Fruit fly (Drosophila melanogaster): ENCODE results near the gene eIF2beta.

The eIF2beta gene

dm6 chr3L:12482917-12483316 is 43.6 kb downstream of the eIF2beta start (continued):
- TF ChIP-seq ranshi (GFP tag; IDR thresholded peaks at IDR 0.05), result peak; percentile 58
- peak; percentile 32 for TF ChIP-seq pnt (GFP tag; optimal IDR thresholded peaks at IDR 0.05)
- TF ChIP-seq vfl (GFP tag; optimal IDR thresholded peaks at IDR 0.05), result no peak
- TF ChIP-seq CG5245 (GFP tag; optimal IDR thresholded peaks at IDR 0.05), result peak; percentile 36
- TF ChIP-seq mam (GFP tag; optimal IDR thresholded peaks at IDR 0.05), result peak; percentile 45
- TF ChIP-seq Gsc (GFP tag; IDR thresholded peaks at IDR 0.05), result no peak
- peak; percentile 68 for TF ChIP-seq CG6254 (GFP tag; optimal IDR thresholded peaks at IDR 0.05)
- peak; percentile 42 to 57 for TF ChIP-seq Pdp1 (GFP tag; optimal IDR thresholded peaks at IDR 0.05)
- peak; percentile 51 for TF ChIP-seq tin (GFP tag; optimal IDR thresholded peaks at IDR 0.05)
- peak; percentile 86 for TF ChIP-seq gem (tag; optimal IDR thresholded peaks at IDR 0.05)
- peak; percentile 57 for TF ChIP-seq CG10366 (GFP tag; IDR thresholded peaks at IDR 0.05)
- TF ChIP-seq CG1529 (GFP tag; optimal IDR thresholded peaks at IDR 0.05), result peak; percentile 71
- peak; percentile 59 for TF ChIP-seq al (GFP tag; IDR thresholded peaks at IDR 0.05)
- TF ChIP-seq croc (GFP tag; conservative IDR thresholded peaks at IDR 0.05), result peak; percentile 46; the same call in 2 of the 3 replicates
- TF ChIP-seq CG13424 (tag; optimal IDR thresholded peaks at IDR 0.05), result peak; percentile 82
- peak; percentile 77 for TF ChIP-seq D19A (tag; optimal IDR thresholded peaks at IDR 0.05)
- peak; percentile 39 for TF ChIP-seq CG33213 (GFP tag; optimal IDR thresholded peaks at IDR 0.05)
- TF ChIP-seq bbx (GFP tag; IDR thresholded peaks at IDR 0.05; ENCODE audit: partially characterized antibody), result no peak
- no peak for TF ChIP-seq cg (GFP tag; optimal IDR thresholded peaks at IDR 0.05)
- TF ChIP-seq HmgZ (tag; optimal IDR thresholded peaks at IDR 0.05), result peak; percentile 24
- TF ChIP-seq MTF-1 (GFP tag; optimal IDR thresholded peaks at IDR 0.05; ENCODE audit: borderline replicate concordance), result no peak
- peak; percentile 71 for TF ChIP-seq CG14014 (GFP tag; IDR thresholded peaks at IDR 0.05)
- TF ChIP-seq Taf1 (GFP tag; IDR thresholded peaks at IDR 0.05), result no peak
- TF ChIP-seq Dad (GFP tag; optimal IDR thresholded peaks at IDR 0.05), result peak; percentile 50
- TF ChIP-seq CG9876 (GFP tag; optimal IDR thresholded peaks at IDR 0.05), result no peak
- peak; percentile 57; the same call in 1 of the 3 replicates for TF ChIP-seq Dbx (GFP tag; IDR thresholded peaks at IDR 0.05)
- TF ChIP-seq unpg (GFP tag; optimal IDR thresholded peaks at IDR 0.05), result peak; percentile 69
- peak; percentile 16 for TF ChIP-seq D19B (GFP tag; optimal IDR thresholded peaks at IDR 0.05)
- peak; percentile 50 for TF ChIP-seq HLH3B (GFP tag; IDR thresholded peaks at IDR 0.05)
- TF ChIP-seq CG16863 (GFP tag; optimal IDR thresholded peaks at IDR 0.05), result peak; percentile 60
- no peak for TF ChIP-seq CG31365 (tag; optimal IDR thresholded peaks at IDR 0.05)
- TF ChIP-seq CG32532 (GFP tag; IDR thresholded peaks at IDR 0.05), result peak; percentile 59; the same call in 1 of the 2 replicates
- TF ChIP-seq CG15514 (GFP tag; optimal IDR thresholded peaks at IDR 0.05), result peak; percentile 43
- peak; percentile 26 for TF ChIP-seq fu2 (GFP tag; optimal IDR thresholded peaks at IDR 0.05)
- TF ChIP-seq dmrt11E (tag; optimal IDR thresholded peaks at IDR 0.05), result peak; percentile 54
- TF ChIP-seq Camta (GFP tag; optimal IDR thresholded peaks at IDR 0.05), result peak; percentile 68
- no peak for TF ChIP-seq mld (GFP tag; IDR thresholded peaks at IDR 0.05; ENCODE audit: partially characterized antibody)
- peak; percentile 54 for TF ChIP-seq run (tag; optimal IDR thresholded peaks at IDR 0.05)
- TF ChIP-seq CG9817 (tag; optimal IDR thresholded peaks at IDR 0.05), result peak; percentile 43
- peak; percentile 14 for TF ChIP-seq CG30431 (GFP tag; optimal IDR thresholded peaks at IDR 0.05)
- peak; percentile 27 for TF ChIP-seq Atf3 (GFP tag; optimal IDR thresholded peaks at IDR 0.05)
- peak; percentile 15 for TF ChIP-seq CG9609 (GFP tag; optimal IDR thresholded peaks at IDR 0.05)
- peak; percentile 79 for TF ChIP-seq tio (GFP tag; optimal IDR thresholded peaks at IDR 0.05)
- TF ChIP-seq repo (GFP tag; optimal IDR thresholded peaks at IDR 0.05), result peak; percentile 17
- TF ChIP-seq dati (GFP tag; IDR thresholded peaks at IDR 0.05), result 0 out of 2 replicates have a peak, but pooled peaks have one; percentile 58
- TF ChIP-seq tll (GFP tag; optimal IDR thresholded peaks at IDR 0.05), result no peak
- peak; percentile 86 for TF ChIP-seq Sox100B (GFP tag; optimal IDR thresholded peaks at IDR 0.05)
- no peak for TF ChIP-seq tup (GFP tag; optimal IDR thresholded peaks at IDR 0.05)
- peak; percentile 32; the same call in 1 of the 2 replicates for TF ChIP-seq sens-2 (GFP tag; IDR thresholded peaks at IDR 0.05)
- peak; percentile 81 for TF ChIP-seq CG11695 (GFP tag; IDR thresholded peaks at IDR 0.05)
